Worm (Caenorhabditis elegans) whole organism, L4/young adult: Measurements from ENCODE around the gene Y47D3A.14.

ENCODE experiments used
- W03F9.2 ChIP-seq: fragments of 150-350 bp; optimal IDR thresholded peaks from 2 replicates; lab custom pipeline; 2014; ENCODE audit warnings: missing biosample characterization, missing genetic modification characterization
- dao-5 ChIP-seq: sonication (generic microtip); optimal IDR thresholded peaks from 2 replicates; lab custom pipeline; 2016; ENCODE audit warnings: missing genotype, missing genetic modification characterization, moderate library complexity, missing compliant biosample characterization
- him-1 ChIP-seq: sonication (generic microtip); optimal IDR thresholded peaks from 2 replicates; lab custom pipeline; 2016; ENCODE audit warnings: missing genotype, missing genetic modification reagents, missing genetic modification characterization, missing compliant biosample characterization

DNA sequence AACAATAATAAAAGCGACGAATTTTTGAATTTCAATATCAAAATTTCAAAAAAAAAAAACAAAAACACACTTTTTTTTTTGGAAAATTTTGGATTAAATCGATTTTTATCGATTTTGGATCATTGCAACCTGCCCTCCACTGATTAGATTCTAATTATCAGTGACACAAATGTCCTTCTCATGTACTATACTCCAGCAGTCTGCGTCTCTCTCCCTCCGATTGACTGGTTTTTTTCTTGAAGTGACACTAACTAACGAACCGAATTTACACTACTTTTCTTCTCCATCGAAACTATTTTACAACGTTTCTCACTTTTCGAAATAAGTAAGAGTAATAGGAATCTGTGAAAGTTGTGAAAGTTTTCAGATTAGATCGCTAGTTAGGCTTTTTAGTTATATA is 4.1 kb upstream of the Y47D3A.14 start:
- no peak for TF ChIP-seq dao-5 (tag; lab: Kevin White, UChicago)
- TF ChIP-seq him-1 (tag; lab: Kevin White, UChicago): no peak
- TF ChIP-seq W03F9.2: no peak
